Worm (Caenorhabditis elegans): ENCODE results near the gene srz-48.

ce11 chrV:17436492-17436891, 23.5 kb downstream of the srz-48 start, which contains the start of gene F20E11.18:
- TF ChIP-seq ztf-11 (tag; optimal IDR thresholded peaks at IDR 0.05) (no peak), fos-1 (tag; optimal IDR thresholded peaks at IDR 0.05) (no peak), nhr-77 (tag; optimal IDR thresholded peaks at IDR 0.05) (no peak), nhr-11 (tag; optimal IDR thresholded peaks at IDR 0.05) (no peak), ceh-82 (tag; optimal IDR thresholded peaks at IDR 0.05) (no peak), mdl-1 (tag; optimal IDR thresholded peaks at IDR 0.05) (no peak), skn-1 (tag; optimal IDR thresholded peaks at IDR 0.05) (no peak), snpc-4 (tag; optimal IDR thresholded peaks at IDR 0.05) (no peak), elt-1 (tag; optimal IDR thresholded peaks at IDR 0.05) (no peak), egl-27 (tag; optimal IDR thresholded peaks at IDR 0.05) (no peak)
